Fruit fly (Drosophila melanogaster): ENCODE data around the gene CG11334.

Gene CG11334

DNA sequence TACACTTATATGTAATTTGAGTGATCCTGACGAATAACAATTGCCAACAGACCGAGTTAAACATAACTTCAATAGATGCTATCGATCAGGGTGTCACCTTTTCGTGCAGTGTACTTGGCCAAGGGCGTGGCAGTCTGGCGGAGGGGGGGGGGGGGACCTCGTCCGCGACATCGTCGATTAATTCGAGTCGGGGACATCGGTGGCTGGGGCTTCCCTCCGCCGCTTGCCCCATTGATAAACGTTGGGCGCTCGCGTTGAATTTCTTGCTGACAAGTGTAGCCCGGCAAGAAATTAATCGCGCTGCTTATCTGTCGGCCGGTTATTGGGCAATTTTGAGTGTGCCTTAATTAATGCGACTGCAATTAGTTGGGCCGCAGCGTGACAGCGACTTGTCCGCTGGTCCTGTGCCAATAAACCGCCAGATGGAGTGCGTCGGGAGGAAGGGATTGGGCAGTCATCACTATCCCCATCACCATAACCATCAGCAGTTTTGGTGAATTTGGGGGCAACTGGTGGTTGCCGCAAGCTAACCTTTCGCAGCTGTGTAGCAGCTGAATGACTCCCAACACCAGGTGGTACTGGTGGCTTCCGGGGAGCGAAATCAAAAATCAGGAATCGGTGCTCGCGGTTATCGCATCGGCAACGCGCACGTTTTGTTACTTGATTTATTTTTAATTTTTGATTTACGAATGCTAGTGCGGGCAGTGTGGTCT lies 382 bp downstream of the CG11334 start (continued):
- no peak for TF ChIP-seq gro (GFP tag; optimal IDR thresholded peaks at IDR 0.05)
- TF ChIP-seq CG10321 (GFP tag; IDR thresholded peaks at IDR 0.05) = no peak
- no peak for TF ChIP-seq CG31441 (GFP tag; IDR thresholded peaks at IDR 0.05)
- TF ChIP-seq gsb-n (tag; optimal IDR thresholded peaks at IDR 0.05) = no peak
- no peak for TF ChIP-seq CG16813 (GFP tag; IDR thresholded peaks at IDR 0.05; ENCODE audit: partially characterized antibody)
- peak; percentile 72 for TF ChIP-seq scrt (GFP tag; optimal IDR thresholded peaks at IDR 0.05)
- no peak for TF ChIP-seq CG43689 (GFP tag; IDR thresholded peaks at IDR 0.05)
- TF ChIP-seq D19A (tag; optimal IDR thresholded peaks at IDR 0.05) = no peak
- TF ChIP-seq Bteb2 (GFP tag; optimal IDR thresholded peaks at IDR 0.05) = no peak
- no peak for TF ChIP-seq h (optimal IDR thresholded peaks at IDR 0.05)
- TF ChIP-seq jumu (GFP tag; optimal IDR thresholded peaks at IDR 0.05) = no peak
- no peak for TF ChIP-seq CG17829 (tag; optimal IDR thresholded peaks at IDR 0.05)
- no peak for TF ChIP-seq CG2120 (GFP tag; optimal IDR thresholded peaks at IDR 0.05)
- no peak for TF ChIP-seq Asciz (GFP tag; optimal IDR thresholded peaks at IDR 0.05)
- no peak for TF ChIP-seq CG3995 (GFP tag; optimal IDR thresholded peaks at IDR 0.05)
- TF ChIP-seq CG15514 (GFP tag; optimal IDR thresholded peaks at IDR 0.05) = no peak
- no peak for TF ChIP-seq nau (GFP tag; optimal IDR thresholded peaks at IDR 0.05)
- 0 out of 3 replicates have a peak, but pooled peaks have one; percentile 30 for TF ChIP-seq knrl (GFP tag; IDR thresholded peaks at IDR 0.05; ENCODE audit: partially characterized antibody)
- TF ChIP-seq prd (optimal IDR thresholded peaks at IDR 0.05) = no peak
- 0 out of 3 replicates have a peak, but pooled peaks have one; percentile 27 for TF ChIP-seq prd (GFP tag; IDR thresholded peaks at IDR 0.05)
- TF ChIP-seq ftz-f1 (GFP tag; optimal IDR thresholded peaks at IDR 0.05) = peak; percentile 65
- no peak for TF ChIP-seq CG12942 (GFP tag; optimal IDR thresholded peaks at IDR 0.05)
- no peak for TF ChIP-seq Mad (GFP tag; optimal IDR thresholded peaks at IDR 0.05)
- peak; percentile 38 for TF ChIP-seq lilli (GFP tag; optimal IDR thresholded peaks at IDR 0.05)
- 0 out of 4 replicates have a peak, but pooled peaks have one; percentile 8 for TF ChIP-seq chinmo (GFP tag; IDR thresholded peaks at IDR 0.05; ENCODE audit: partially characterized antibody)
- no peak for TF ChIP-seq Mrtf (GFP tag; IDR thresholded peaks at IDR 0.05)
- TF ChIP-seq MESR4 (GFP tag; optimal IDR thresholded peaks at IDR 0.05) = peak; percentile 32
- no peak for TF ChIP-seq CG30403 (GFP tag; optimal IDR thresholded peaks at IDR 0.05)
- TF ChIP-seq Hmx (GFP tag; optimal IDR thresholded peaks at IDR 0.05) = no peak
- no peak for TF ChIP-seq CG2712 (tag; optimal IDR thresholded peaks at IDR 0.05)
- no peak for TF ChIP-seq dimm (GFP tag; IDR thresholded peaks at IDR 0.05)
- TF ChIP-seq kah (GFP tag; optimal IDR thresholded peaks at IDR 0.05) = peak; percentile 66
- TF ChIP-seq CG1529 (GFP tag; optimal IDR thresholded peaks at IDR 0.05) = no peak
- no peak for TF ChIP-seq CG8359 (GFP tag; optimal IDR thresholded peaks at IDR 0.05; ENCODE audit: borderline replicate concordance)
- no peak for TF ChIP-seq maf-S (GFP tag; optimal IDR thresholded peaks at IDR 0.05)
- no peak for TF ChIP-seq bab2 (GFP tag; optimal IDR thresholded peaks at IDR 0.05)
- no peak for TF ChIP-seq Hey (tag; optimal IDR thresholded peaks at IDR 0.05)
- peak; percentile 11 for TF ChIP-seq Xbp1 (GFP tag; optimal IDR thresholded peaks at IDR 0.05)
- TF ChIP-seq az2 (GFP tag; optimal IDR thresholded peaks at IDR 0.05) = no peak
- TF ChIP-seq ewg (GFP tag; optimal IDR thresholded peaks at IDR 0.05) = no peak
- no peak for TF ChIP-seq CG2678 (tag; optimal IDR thresholded peaks at IDR 0.05)
- TF ChIP-seq Side (GFP tag; optimal IDR thresholded peaks at IDR 0.05) = no peak
- no peak for TF ChIP-seq twi (tag; optimal IDR thresholded peaks at IDR 0.05)
- no peak for TF ChIP-seq ind (GFP tag; optimal IDR thresholded peaks at IDR 0.05)
- no peak for TF ChIP-seq sd (tag; optimal IDR thresholded peaks at IDR 0.05)
- TF ChIP-seq Dll (GFP tag; IDR thresholded peaks at IDR 0.05; ENCODE audit: partially characterized antibody) = 0 out of 4 replicates have a peak, but pooled peaks have one; percentile 11
- no peak for TF ChIP-seq Myb (GFP tag; optimal IDR thresholded peaks at IDR 0.05)
- no peak for TF ChIP-seq Xrp1 (GFP tag; IDR thresholded peaks at IDR 0.05)
- TF ChIP-seq CG2129 (GFP tag; IDR thresholded peaks at IDR 0.05; ENCODE audit: partially characterized antibody) = no peak
- no peak for TF ChIP-seq CG13287 (GFP tag; IDR thresholded peaks at IDR 0.05; ENCODE audit: partially characterized antibody)
- peak; percentile 79 for TF ChIP-seq Hr39 (optimal IDR thresholded peaks at IDR 0.05)
